Worm (Caenorhabditis elegans): ENCODE results near the gene ttr-43.

The ttr-43 gene

DNA sequence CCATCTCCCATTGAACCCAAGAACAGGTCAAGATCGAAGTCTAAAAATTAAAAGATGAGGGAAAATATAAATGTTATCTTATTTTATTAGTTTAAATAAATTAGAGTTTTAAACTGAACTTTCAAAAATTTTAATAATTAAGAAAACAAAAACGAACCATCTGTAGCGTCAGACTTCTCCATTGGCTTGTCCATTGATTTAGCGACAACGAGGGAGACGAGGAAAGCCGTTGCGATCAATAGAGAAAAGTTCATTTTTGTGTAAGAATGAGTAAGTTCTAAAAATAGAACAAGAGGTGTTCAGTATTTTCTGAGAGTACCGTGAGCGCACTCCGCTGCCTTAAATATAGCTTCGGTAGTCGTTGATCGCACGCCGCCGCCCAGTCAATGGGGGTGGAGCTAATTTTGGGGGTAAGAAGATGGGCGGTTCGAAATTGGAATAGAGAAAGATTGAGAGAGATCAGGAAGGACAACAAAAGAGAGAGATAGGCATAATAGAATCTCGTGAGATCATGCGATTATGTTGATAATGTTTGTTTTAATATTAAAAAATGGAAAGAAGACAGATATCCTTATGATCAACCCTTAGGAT is 40.4 kb downstream of the ttr-43 start, which contains the start of gene F45D3.3:
Gene F45D3.3 (minus strand): TSS at position 350 of the 591 bp plus-strand sequence.
- TF ChIP-seq ama-1 (optimal IDR thresholded peaks at IDR 0.05) = peak; percentile 61
- no peak for TF ChIP-seq ama-1 (GFP tag; optimal IDR thresholded peaks at IDR 0.05)
- TF ChIP-seq lin-26 (GFP tag; IDR thresholded peaks at IDR 0.05) = peak; percentile 39; the same call in 1 of the 2 replicates
- no peak for TF ChIP-seq B0336.3 (GFP tag; IDR thresholded peaks at IDR 0.05)

DNA sequence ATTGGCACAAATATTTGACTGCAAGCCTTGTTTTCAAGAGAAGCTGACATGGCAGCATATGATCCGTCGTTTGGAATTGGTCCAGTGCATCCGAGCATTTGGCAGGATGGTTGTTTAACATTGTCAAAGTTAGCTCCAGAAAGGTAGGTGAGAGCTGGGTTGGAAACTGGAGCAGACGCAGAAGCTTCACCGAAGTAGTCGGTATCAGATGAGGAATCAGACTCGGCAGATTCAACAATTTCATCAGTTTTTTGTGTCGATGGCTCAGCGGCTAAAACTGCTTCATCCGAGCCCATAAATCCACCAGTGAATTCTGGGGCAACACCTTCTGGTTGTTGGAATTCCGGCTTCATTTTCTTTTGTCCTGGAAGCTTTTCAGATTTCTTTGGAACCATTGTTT is 40.9 kb downstream of the ttr-43 start:
- TF ChIP-seq ama-1 (optimal IDR thresholded peaks at IDR 0.05) (peak; percentile 81), ama-1 (GFP tag; optimal IDR thresholded peaks at IDR 0.05) (no peak), chd-7 (tag; optimal IDR thresholded peaks at IDR 0.05) (peak; percentile 5), ztf-25 (GFP tag; IDR thresholded peaks at IDR 0.05) (no peak), mcd-1 (GFP tag; IDR thresholded peaks at IDR 0.05) (0 out of 2 replicates have a peak, but pooled peaks have one; percentile 15)

DNA sequence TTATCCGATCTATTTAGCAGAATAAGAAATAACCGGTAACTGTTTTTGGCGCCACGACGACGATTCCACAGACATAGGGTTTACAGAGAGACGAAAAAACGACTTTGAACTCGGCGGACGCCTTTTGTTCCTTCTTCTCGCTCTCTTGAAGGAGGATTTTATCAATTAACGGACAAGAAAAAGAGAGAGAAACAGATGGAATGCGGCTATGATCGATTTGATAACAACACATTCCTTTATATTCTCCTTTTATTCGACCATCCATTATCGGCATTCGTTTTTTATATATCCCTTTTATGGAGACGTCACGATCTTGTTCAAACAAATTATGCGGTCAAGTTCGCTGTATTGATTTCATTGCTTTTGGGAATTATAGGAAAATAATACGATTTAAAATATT is 41.7 kb downstream of the ttr-43 start:
- TF ChIP-seq attf-6 (GFP tag; IDR thresholded peaks at IDR 0.05) = no peak
- no peak for TF ChIP-seq egl-44 (GFP tag; IDR thresholded peaks at IDR 0.05)
- no peak for TF ChIP-seq egl-18 (GFP tag; IDR thresholded peaks at IDR 0.05)
- no peak for TF ChIP-seq Y53F4B.3 (GFP tag; IDR thresholded peaks at IDR 0.05)
- no peak for TF ChIP-seq F57C9.4 (tag; optimal IDR thresholded peaks at IDR 0.05)
- no peak for TF ChIP-seq Y53G8AR.9 (GFP tag; conservative IDR thresholded peaks at IDR 0.05)
- TF ChIP-seq mcd-1 (GFP tag; IDR thresholded peaks at IDR 0.05) = no peak
- TF ChIP-seq lsl-1 (GFP tag; optimal IDR thresholded peaks at IDR 0.05) = no peak
- no peak for TF ChIP-seq cebp-1 (GFP tag; IDR thresholded peaks at IDR 0.05)
- TF ChIP-seq cebp-1 (tag; optimal IDR thresholded peaks at IDR 0.05) = no peak
- peak; percentile 10; the same call in 1 of the 2 replicates for TF ChIP-seq rcor-1 (GFP tag; IDR thresholded peaks at IDR 0.05)
- peak; percentile 59; the same call in 1 of the 2 replicates for TF ChIP-seq nfyb-1 (GFP tag; IDR thresholded peaks at IDR 0.05)
- TF ChIP-seq unc-130 (GFP tag; optimal IDR thresholded peaks at IDR 0.05) = no peak
- TF ChIP-seq ztf-26 (tag; optimal IDR thresholded peaks at IDR 0.05) = peak; percentile 18
- peak; percentile 73 for TF ChIP-seq ama-1 (optimal IDR thresholded peaks at IDR 0.05)
- no peak for TF ChIP-seq ama-1 (GFP tag; optimal IDR thresholded peaks at IDR 0.05)
- no peak for TF ChIP-seq hsf-1 (GFP tag; IDR thresholded peaks at IDR 0.05)
- no peak for TF ChIP-seq F33H1.4 (GFP tag; IDR thresholded peaks at IDR 0.05)

DNA sequence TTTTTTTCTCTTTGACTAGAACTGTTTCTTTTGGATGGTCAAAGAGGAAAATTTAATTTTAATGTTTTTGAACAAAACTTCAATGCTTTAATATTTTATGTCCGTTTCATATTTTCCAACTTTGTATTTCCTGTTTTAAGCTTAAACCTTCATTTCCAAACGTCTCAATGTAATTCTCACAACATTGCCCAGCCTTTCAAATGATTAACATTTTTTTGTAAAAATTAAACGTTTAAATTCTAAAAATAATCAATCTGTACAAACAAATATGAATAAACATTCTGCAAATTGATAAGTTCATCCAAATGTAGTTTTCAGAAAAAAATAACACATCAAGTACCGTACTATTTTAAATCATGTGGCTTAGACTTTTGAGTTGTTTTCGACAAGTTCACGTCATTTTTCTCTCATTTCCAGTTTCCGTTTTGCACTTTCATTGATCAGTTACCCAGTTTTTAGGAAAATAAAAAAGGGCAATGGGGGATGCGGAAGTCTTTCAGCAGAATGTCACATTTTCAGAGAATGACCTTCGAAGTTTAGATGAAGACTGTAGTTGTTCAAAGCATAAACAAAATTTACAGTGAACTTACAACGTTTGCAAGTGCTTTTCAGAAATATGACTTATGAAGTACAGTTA is 47.7 kb downstream of the ttr-43 start:
- TF ChIP-seq nfya-1 (tag; optimal IDR thresholded peaks at IDR 0.05; ENCODE audit: borderline replicate concordance, insufficient read depth) (no peak), nfya-2 (GFP tag; IDR thresholded peaks at IDR 0.05) (no peak), sea-2 (GFP tag; IDR thresholded peaks at IDR 0.05) (no peak), ceh-79 (tag; optimal IDR thresholded peaks at IDR 0.05) (no peak), snpc-3.4 (tag; optimal IDR thresholded peaks at IDR 0.05) (no peak), B0336.3 (GFP tag; IDR thresholded peaks at IDR 0.05) (no peak), zim-3 (tag; optimal IDR thresholded peaks at IDR 0.05) (no peak), let-607 (tag; optimal IDR thresholded peaks at IDR 0.05) (no peak), C06A6.2 (GFP tag; conservative IDR thresholded peaks at IDR 0.05) (no peak), chd-7 (tag; optimal IDR thresholded peaks at IDR 0.05) (no peak), ztf-25 (GFP tag; IDR thresholded peaks at IDR 0.05) (no peak)

DNA sequence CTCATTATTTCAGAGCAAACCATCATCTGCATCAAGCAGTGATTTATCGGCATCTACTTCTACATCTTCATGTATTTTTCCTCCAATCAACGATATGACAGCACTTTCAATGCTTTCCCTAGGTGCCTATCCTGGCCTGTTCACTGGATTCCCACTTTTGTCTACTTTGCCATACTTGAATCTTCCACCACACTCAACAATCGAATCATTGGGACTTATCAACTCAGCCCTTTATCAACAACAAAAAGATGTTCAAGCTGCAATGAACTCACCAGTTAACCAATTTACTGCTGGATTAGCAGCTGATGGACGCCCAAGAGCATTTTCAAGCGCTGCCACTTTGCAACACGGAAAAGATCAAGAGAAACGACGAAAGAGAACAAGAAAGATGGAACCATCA is 49.3 kb downstream of the ttr-43 start:
- TF ChIP-seq tlf-1 (GFP tag; optimal IDR thresholded peaks at IDR 0.05) = no peak
- no peak for TF ChIP-seq egl-44 (GFP tag; IDR thresholded peaks at IDR 0.05)
- no peak for TF ChIP-seq bed-1 (GFP tag; IDR thresholded peaks at IDR 0.05)
- TF ChIP-seq Y79H2A.3 (GFP tag; conservative IDR thresholded peaks at IDR 0.05) = no peak
- TF ChIP-seq ztf-22 (GFP tag; optimal IDR thresholded peaks at IDR 0.05) = no peak
- no peak for TF ChIP-seq Y56A3A.18 (GFP tag; IDR thresholded peaks at IDR 0.05)
- no peak for TF ChIP-seq F22D6.2 (tag; optimal IDR thresholded peaks at IDR 0.05)
- no peak for TF ChIP-seq nhr-80 (tag; optimal IDR thresholded peaks at IDR 0.05)
- no peak for TF ChIP-seq ZK185.1 (tag; optimal IDR thresholded peaks at IDR 0.05; ENCODE audit: poor library complexity, severe bottlenecking)
- no peak for TF ChIP-seq nfya-2 (GFP tag; IDR thresholded peaks at IDR 0.05)
- no peak for TF ChIP-seq attf-5 (GFP tag; optimal IDR thresholded peaks at IDR 0.05)
- no peak for TF ChIP-seq fkh-3 (tag; optimal IDR thresholded peaks at IDR 0.05)
- no peak for TF ChIP-seq cebp-2 (GFP tag; IDR thresholded peaks at IDR 0.05)

Measured in whole organism, young adult.